Fruit fly (Drosophila melanogaster) whole organism, embryonic: ENCODE measurements around the gene mus302.

ENCODE experiments used
- Abd-B ChIP-seq: fragments of 200-800 bp; sonication (Bioruptor generic); optimal IDR thresholded peaks from 2 replicates; lab custom pipeline; 2018; ENCODE audit warnings: missing biosample characterization, mild to moderate bottlenecking, missing genetic modification characterization, moderate library complexity
- Bgb ChIP-seq: fragments of 200-800 bp; sonication (Bioruptor generic); IDR thresholded peaks from 2 replicates; pipeline ENCODE4 v1.3.6; 2022; ENCODE audit warnings: missing biosample characterization, missing genetic modification characterization; ENCODE audit not compliant: partially characterized antibody
- Blimp-1 ChIP-seq: fragments of 200-800 bp; sonication (Bioruptor generic); optimal IDR thresholded peaks from 3 replicates; lab custom pipeline; 2018; ENCODE audit warnings: missing biosample characterization, missing genetic modification characterization, mild to moderate bottlenecking, moderate library complexity, missing genetic modification reagents
- CG1024 ChIP-seq: fragments of 200-800 bp; sonication (Bioruptor generic); IDR thresholded peaks from 2 replicates; pipeline ENCODE4 v1.3.6; 2022; ENCODE audit warnings: missing biosample characterization, missing genetic modification characterization
- CG10543 ChIP-seq: fragments of 200-800 bp; sonication (Bioruptor generic); optimal IDR thresholded peaks from 3 replicates; lab custom pipeline; 2017; ENCODE audit warnings: missing biosample characterization, mild to moderate bottlenecking, missing genetic modification characterization, moderate library complexity
- CG11093 ChIP-seq: fragments of 200-800 bp; sonication (Bioruptor generic); IDR thresholded peaks from 3 replicates; pipeline ENCODE4 v1.3.6; 2022; ENCODE audit warnings: missing biosample characterization, missing genetic modification characterization
- CG12942 ChIP-seq: fragments of 200-800 bp; sonication (Bioruptor generic); optimal IDR thresholded peaks from 3 replicates; lab custom pipeline; 2016; ENCODE audit warnings: missing biosample characterization, missing genetic modification characterization
- CG14050 ChIP-seq: fragments of 200-800 bp; sonication (Bioruptor generic); IDR thresholded peaks from 3 replicates; pipeline ENCODE4 v1.3.6; 2022; ENCODE audit warnings: missing biosample characterization, missing genetic modification characterization
- CG1529 ChIP-seq: fragments of 200-800 bp; sonication (Bioruptor generic); optimal IDR thresholded peaks from 3 replicates; lab custom pipeline; 2018; ENCODE audit warnings: missing biosample characterization, missing genetic modification characterization
- CG1603 ChIP-seq: fragments of 200-800 bp; sonication (Bioruptor generic); optimal IDR thresholded peaks from 2 replicates; lab custom pipeline; 2019; ENCODE audit warnings: missing biosample characterization, mild to moderate bottlenecking, missing genetic modification characterization, moderate library complexity
- CG16815 ChIP-seq: fragments of 200-800 bp; sonication (Bioruptor generic); optimal IDR thresholded peaks from 3 replicates; lab custom pipeline; 2017; ENCODE audit warnings: missing biosample characterization, mild to moderate bottlenecking, missing genetic modification characterization
- CG17361 ChIP-seq: fragments of 200-800 bp; sonication (Bioruptor generic); IDR thresholded peaks from 3 replicates; pipeline ENCODE4 v1.3.6; 2022; ENCODE audit warnings: missing biosample characterization, missing genetic modification characterization
- CG18262 ChIP-seq: fragments of 200-800 bp; optimal IDR thresholded peaks from 3 replicates; lab custom pipeline; 2019; ENCODE audit warnings: missing biosample characterization, mild to moderate bottlenecking, missing genetic modification characterization, moderate library complexity
- CG2199 ChIP-seq: fragments of 200-800 bp; sonication (Bioruptor generic); IDR thresholded peaks from 3 replicates; pipeline ENCODE4 v1.3.6; 2022; ENCODE audit warnings: missing biosample characterization, missing genetic modification characterization
- CG30403 ChIP-seq: fragments of 200-800 bp; sonication (Bioruptor generic); optimal IDR thresholded peaks from 3 replicates; lab custom pipeline; 2016; ENCODE audit warnings: missing biosample characterization, missing genetic modification characterization
- CG3281 ChIP-seq: fragments of 200-800 bp; sonication (Bioruptor generic); optimal IDR thresholded peaks from 3 replicates; lab custom pipeline; 2017; ENCODE audit warnings: missing biosample characterization, mild to moderate bottlenecking, missing genetic modification characterization
- CG34224 ChIP-seq: fragments of 200-800 bp; sonication (Bioruptor generic); IDR thresholded peaks from 3 replicates; pipeline ENCODE4 v1.3.6; 2022; ENCODE audit warnings: missing biosample characterization, missing genetic modification characterization; ENCODE audit not compliant: partially characterized antibody
- CG8388 ChIP-seq: fragments of 200-800 bp; sonication (Bioruptor generic); optimal IDR thresholded peaks from 2 replicates; lab custom pipeline; 2019; ENCODE audit warnings: missing biosample characterization, mild to moderate bottlenecking, missing genetic modification characterization, moderate library complexity
- CG9727 ChIP-seq: fragments of 200-800 bp; sonication (Bioruptor generic); optimal IDR thresholded peaks from 3 replicates; lab custom pipeline; 2017; ENCODE audit warnings: missing biosample characterization, mild to moderate bottlenecking, missing genetic modification characterization
- D19A ChIP-seq: fragments of 200-800 bp; optimal IDR thresholded peaks from 3 replicates; lab custom pipeline; 2019; ENCODE audit warnings: missing biosample characterization, mild to moderate bottlenecking, missing genetic modification characterization, moderate library complexity
- Drgx ChIP-seq: fragments of 200-800 bp; sonication (Bioruptor generic); IDR thresholded peaks from 2 replicates; pipeline ENCODE4 v1.3.6; 2022; ENCODE audit warnings: missing biosample characterization, missing genetic modification characterization
- Eip74EF ChIP-seq, 2 experiments: fragments of 200-800 bp in 1 of 2; fragments of >200 bp in 1 of 2; sonication (Bioruptor generic) in 1 of 2; optimal IDR thresholded peaks; 2 replicates each; lab custom pipeline; 2017 to 2019; ENCODE audit warnings: missing biosample characterization in 2 of 2, missing genetic modification characterization in 2 of 2, mild to moderate bottlenecking in 1 of 2, moderate library complexity in 1 of 2
- Gug ChIP-seq: fragments of 200-800 bp; sonication (Bioruptor generic); IDR thresholded peaks from 4 replicates; pipeline ENCODE4 v1.3.6; 2022; ENCODE audit warnings: missing biosample characterization, missing genetic modification characterization
- HLH4C ChIP-seq: fragments of 200-800 bp; sonication (Bioruptor generic); IDR thresholded peaks from 3 replicates; pipeline ENCODE4 v1.3.6; 2022; ENCODE audit warnings: missing biosample characterization, missing genetic modification characterization; ENCODE audit not compliant: partially characterized antibody
- Hr78 ChIP-seq, 2 experiments: fragments of 200-800 bp in 1 of 2; fragments of >200 bp in 1 of 2; sonication (Bioruptor generic) in 1 of 2; optimal IDR thresholded peaks; 2 replicates each; lab custom pipeline; 2017 to 2019; ENCODE audit warnings: missing biosample characterization in 2 of 2, missing genetic modification characterization in 2 of 2, mild to moderate bottlenecking in 1 of 2, moderate library complexity in 1 of 2
- Jarid2 ChIP-seq: fragments of 200-800 bp; sonication (Bioruptor generic); optimal IDR thresholded peaks from 3 replicates; lab custom pipeline; 2017; ENCODE audit warnings: mild to moderate bottlenecking, missing biosample characterization, missing genetic modification reagents, missing genetic modification characterization
- Nf-YC ChIP-seq: fragments of 200-800 bp; optimal IDR thresholded peaks from 3 replicates; lab custom pipeline; 2019; ENCODE audit warnings: missing biosample characterization, mild to moderate bottlenecking, missing genetic modification characterization, moderate library complexity
- Oaz ChIP-seq: fragments of 200-800 bp; sonication (Bioruptor generic); IDR thresholded peaks from 2 replicates; pipeline ENCODE4 v1.3.6; 2022; ENCODE audit warnings: missing biosample characterization, missing genetic modification characterization
- Sry-δ ChIP-seq: fragments of 200-800 bp; sonication (Bioruptor generic); optimal IDR thresholded peaks from 2 replicates; lab custom pipeline; 2016; ENCODE audit warnings: missing biosample characterization, missing genetic modification characterization
- Tbp ChIP-seq: fragments of >200 bp; optimal IDR thresholded peaks from 2 replicates; lab custom pipeline; 2018; ENCODE audit warnings: missing biosample characterization, missing genetic modification characterization
- YL-1 ChIP-seq: fragments of 200-800 bp; sonication (Bioruptor generic); optimal IDR thresholded peaks from 3 replicates; lab custom pipeline; 2017; ENCODE audit warnings: missing biosample characterization, mild to moderate bottlenecking, missing genetic modification characterization
- cas ChIP-seq: fragments of 200-800 bp; sonication (Bioruptor generic); IDR thresholded peaks from 2 replicates; pipeline ENCODE4 v1.3.6; 2022; ENCODE audit warnings: missing biosample characterization, missing genetic modification characterization
- cwo ChIP-seq: fragments of 200-800 bp; sonication (Bioruptor generic); optimal IDR thresholded peaks from 3 replicates; lab custom pipeline; 2017; ENCODE audit warnings: missing biosample characterization, missing genetic modification characterization, mild to moderate bottlenecking, moderate library complexity, missing genetic modification reagents
- dmrt11E ChIP-seq: fragments of 200-800 bp; sonication (Bioruptor generic); optimal IDR thresholded peaks from 3 replicates; lab custom pipeline; 2018; ENCODE audit warnings: missing biosample characterization, mild to moderate bottlenecking, missing genetic modification characterization, moderate library complexity
- dysf ChIP-seq: fragments of 200-800 bp; sonication (Bioruptor generic); IDR thresholded peaks from 3 replicates; pipeline ENCODE4 v1.3.6; 2022; ENCODE audit warnings: missing biosample characterization, missing genetic modification characterization
- ftz-f1 ChIP-seq: fragments of 200-800 bp; sonication (Bioruptor generic); optimal IDR thresholded peaks from 2 replicates; lab custom pipeline; 2016; ENCODE audit warnings: missing biosample characterization, missing genetic modification characterization
- gfzf ChIP-seq: fragments of 200-800 bp; sonication (Bioruptor generic); optimal IDR thresholded peaks from 2 replicates; lab custom pipeline; 2016; ENCODE audit warnings: missing biosample characterization, mild to moderate bottlenecking, missing genetic modification characterization, moderate library complexity
- gsb ChIP-seq: fragments of 200-800 bp; sonication (Bioruptor generic); IDR thresholded peaks from 2 replicates; pipeline ENCODE4 v1.3.6; 2022; ENCODE audit warnings: missing biosample characterization, missing genetic modification characterization
- gsb-n ChIP-seq: fragments of 200-800 bp; sonication (Bioruptor generic); optimal IDR thresholded peaks from 3 replicates; lab custom pipeline; 2018; ENCODE audit warnings: missing biosample characterization, mild to moderate bottlenecking, missing genetic modification characterization
- ham ChIP-seq: fragments of 200-800 bp; sonication (Bioruptor generic); IDR thresholded peaks from 2 replicates; pipeline ENCODE4 v1.3.6; 2022; ENCODE audit warnings: missing biosample characterization, missing genetic modification characterization
- ind ChIP-seq: fragments of 200-800 bp; sonication (Bioruptor generic); optimal IDR thresholded peaks from 3 replicates; lab custom pipeline; 2016; ENCODE audit warnings: missing biosample characterization, missing genetic modification characterization
- maf-S ChIP-seq: fragments of 200-800 bp; sonication (Bioruptor generic); optimal IDR thresholded peaks from 2 replicates; lab custom pipeline; 2016; ENCODE audit warnings: missing biosample characterization, missing genetic modification characterization
- odd ChIP-seq: fragments of 200-800 bp; sonication (Bioruptor generic); optimal IDR thresholded peaks from 2 replicates; lab custom pipeline; 2017; ENCODE audit warnings: missing biosample characterization, mild to moderate bottlenecking, missing genetic modification characterization
- phol ChIP-seq: fragments of 200-800 bp; sonication (Bioruptor generic); optimal IDR thresholded peaks from 3 replicates; lab custom pipeline; 2018; ENCODE audit warnings: missing biosample characterization, mild to moderate bottlenecking, missing genetic modification characterization, moderate library complexity
- salm ChIP-seq: fragments of 200-800 bp; sonication (Bioruptor generic); optimal IDR thresholded peaks from 2 replicates; lab custom pipeline; 2018; ENCODE audit warnings: missing biosample characterization, mild to moderate bottlenecking, missing genetic modification characterization
- sc ChIP-seq, 3 experiments: fragments of >200 bp in 2 of 3; fragments of 200-800 bp in 1 of 3; sonication (Bioruptor generic) in 1 of 3; optimal IDR thresholded peaks; 2 replicates in 2 of 3; 3 replicates in 1 of 3; lab custom pipeline; 2017; ENCODE audit warnings: mild to moderate bottlenecking in 1 of 3, missing biosample characterization in 1 of 3, missing genetic modification characterization in 1 of 3, missing genetic modification reagents in 1 of 3
- sens ChIP-seq: fragments of 200-800 bp; sonication (Bioruptor generic); peaks from one replicate; lab custom pipeline; 2016; ENCODE audit warnings: missing biosample characterization, missing genetic modification characterization
- tap ChIP-seq: fragments of 200-800 bp; optimal IDR thresholded peaks from 3 replicates; lab custom pipeline; 2019; ENCODE audit warnings: missing biosample characterization, mild to moderate bottlenecking, missing genetic modification characterization, moderate library complexity
- tio ChIP-seq: fragments of 200-800 bp; sonication (Bioruptor generic); optimal IDR thresholded peaks from 2 replicates; lab custom pipeline; 2017; ENCODE audit warnings: missing biosample characterization, missing genetic modification characterization, inconsistent platforms
- tll ChIP-seq, 2 experiments: fragments of 200-800 bp in 1 of 2; fragments of >200 bp in 1 of 2; sonication (Bioruptor generic) in 1 of 2; optimal IDR thresholded peaks; 2 replicates each; lab custom pipeline; 2017 to 2019; ENCODE audit warnings: missing biosample characterization in 2 of 2, missing genetic modification characterization in 2 of 2, mild to moderate bottlenecking in 1 of 2, moderate library complexity in 1 of 2

Gene mus302

DNA sequence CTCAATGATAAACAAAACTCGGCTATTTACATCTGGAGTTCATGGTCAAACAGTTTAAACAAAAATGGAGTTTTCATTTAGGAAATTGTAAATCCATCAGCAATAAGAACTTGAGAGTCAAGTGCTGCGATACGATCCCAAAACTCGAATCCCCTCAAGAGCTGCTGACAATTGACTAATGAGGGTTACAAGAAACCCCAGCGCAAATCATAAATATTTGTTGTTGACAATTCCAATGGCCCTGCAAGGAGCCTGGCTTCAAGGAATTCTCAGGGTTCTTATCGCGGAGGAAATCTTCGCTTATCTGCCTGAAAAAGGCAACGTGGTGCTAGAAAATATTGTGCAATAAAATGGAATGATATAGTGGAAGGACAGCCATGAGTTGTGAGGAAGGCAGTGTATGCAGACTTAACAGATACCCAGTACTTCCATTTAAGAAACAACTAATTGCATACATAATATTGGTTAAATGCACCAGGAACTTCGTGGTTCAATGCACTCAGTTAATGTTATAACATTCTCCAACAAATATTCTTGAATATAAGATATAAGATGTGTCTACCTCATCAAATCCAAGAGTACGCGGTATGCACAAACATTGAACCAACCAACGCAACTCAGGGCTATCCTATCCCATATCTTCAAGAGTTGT lies 11.4 kb downstream of the mus302 start (continued):
- TF ChIP-seq Blimp-1 (no peak), ind (peak; percentile 15), maf-S (GFP tag; lab: Kevin White, UChicago) (no peak), CG17361 (GFP tag; lab: Robert Waterston, UW) (0 out of 3 replicates have a peak, but pooled peaks have one; percentile 37), CG9727 (peak; percentile 63), Jarid2 (no peak), CG1603 (tag; lab: Kevin White, UChicago) (peak; percentile 83), Abd-B (GFP tag; lab: Kevin White, UChicago) (peak; percentile 22), gfzf (GFP tag; lab: Kevin White, UChicago) (no peak), CG18262 (tag; lab: Kevin White, UChicago) (peak; percentile 66), D19A (tag; lab: Kevin White, UChicago) (peak; percentile 43), CG16815 (GFP tag; lab: Kevin White, UChicago) (peak; percentile 40), HLH4C (GFP tag; lab: Robert Waterston, UW) (peak; percentile 59; the same call in 2 of the 3 replicates), CG1024 (no peak), CG34224 (GFP tag; lab: Robert Waterston, UW) (no peak), Nf-YC (tag; lab: Kevin White, UChicago) (no peak), tap (tag; lab: Kevin White, UChicago) (peak; percentile 19), Tbp (GFP tag; lab: Kevin White, UChicago) (no peak), dmrt11E (peak; percentile 69), CG3281 (GFP tag; lab: Kevin White, UChicago) (no peak), CG10543 (no peak), Drgx (GFP tag; lab: Robert Waterston, UW) (no peak), tll (GFP tag; optimal IDR thresholded peaks at IDR 0.05; lab: Kevin White, UChicago) (peak in 1 of 2 experiments; percentile 52), CG12942 (no peak), CG11093 (GFP tag; lab: Robert Waterston, UW) (0 out of 3 replicates have a peak, but pooled peaks have one; percentile 31), YL-1 (no peak), CG14050 (GFP tag; lab: Robert Waterston, UW) (no peak; the same call in 2 of the 3 replicates), tio (GFP tag; lab: Kevin White, UChicago) (peak; percentile 23)

DNA sequence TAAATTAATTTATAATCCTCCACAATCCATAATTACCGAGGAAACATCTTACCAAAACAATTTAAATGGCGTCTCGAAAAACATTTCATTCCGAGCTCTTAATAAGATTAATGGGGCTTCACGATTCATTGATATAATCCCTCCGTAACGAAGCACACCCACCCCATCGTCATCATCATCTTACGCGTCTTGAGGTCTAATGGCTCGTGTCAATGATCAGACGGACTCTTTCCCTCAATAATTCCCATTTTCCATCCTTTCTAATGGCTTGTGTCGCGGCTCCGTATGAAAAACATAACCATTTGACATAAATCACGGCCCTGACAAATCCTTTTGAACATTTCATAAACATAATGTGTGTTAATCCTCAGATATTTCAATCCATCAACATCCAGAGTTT lies 12.6 kb downstream of the mus302 start:
- TF ChIP-seq CG2199 (GFP tag; lab: Robert Waterston, UW), result 0 out of 3 replicates have a peak, but pooled peaks have one; percentile 41
- no peak for TF ChIP-seq phol (tag; lab: Kevin White, UChicago)
- TF ChIP-seq Hr78 (GFP tag; optimal IDR thresholded peaks at IDR 0.05; lab: Kevin White, UChicago), result no peak
- TF ChIP-seq sens (GFP tag; lab: Kevin White, UChicago), result peak; percentile 75
- TF ChIP-seq ftz-f1, result no peak
- no peak for TF ChIP-seq Gug (GFP tag; lab: Robert Waterston, UW)
- TF ChIP-seq dysf (GFP tag; lab: Robert Waterston, UW), result no peak
- TF ChIP-seq odd (GFP tag; lab: Kevin White, UChicago), result no peak
- TF ChIP-seq CG30403 (GFP tag; lab: Kevin White, UChicago), result no peak
- no peak for TF ChIP-seq Oaz
- no peak for TF ChIP-seq Sry-δ (GFP tag; lab: Kevin White, UChicago)
- TF ChIP-seq CG1529 (GFP tag; lab: Kevin White, UChicago), result no peak
- TF ChIP-seq Eip74EF (GFP tag; optimal IDR thresholded peaks at IDR 0.05; lab: Kevin White, UChicago), result no peak
- TF ChIP-seq salm (tag; lab: Kevin White, UChicago), result no peak
- no peak for TF ChIP-seq cas (GFP tag; lab: Robert Waterston, UW)
- TF ChIP-seq ham (GFP tag; lab: Robert Waterston, UW), result no peak
- peak; percentile 25 for TF ChIP-seq gsb-n (tag; lab: Kevin White, UChicago)
- TF ChIP-seq CG8388 (GFP tag; lab: Kevin White, UChicago), result no peak
- TF ChIP-seq sc (optimal IDR thresholded peaks at IDR 0.05; lab: Kevin White, UChicago), result no peak
- TF ChIP-seq sc (GFP tag; optimal IDR thresholded peaks at IDR 0.05; lab: Kevin White, UChicago), result no peak
- TF ChIP-seq Bgb (GFP tag; lab: Robert Waterston, UW), result no peak
- no peak for TF ChIP-seq cwo
- no peak for TF ChIP-seq gsb (GFP tag; lab: Robert Waterston, UW)
